Worm (Caenorhabditis elegans): ENCODE results near the gene let-413.
A peak's percentile ranks its signal among the peaks of the same experiment; 100 is the strongest.

The let-413 gene

ce11 chrV:8013901-8014388 is 36.4 kb upstream of the let-413 start, which contains the start of gene Y97E10AR.6 (continued):
- TF ChIP-seq nfya-1 (tag; optimal IDR thresholded peaks at IDR 0.05; ENCODE audit: insufficient read depth) (peak; percentile 42), nhr-11 (tag; optimal IDR thresholded peaks at IDR 0.05) (no peak)

ce11 chrV:8012032-8012431 is 34.5 kb upstream of the let-413 start, which contains the start of gene rpb-9:
rpb-9 (minus strand) TSS chrV:8012345.
- TF ChIP-seq elt-2 (tag; optimal IDR thresholded peaks at IDR 0.05) (no peak), pha-4 (tag; optimal IDR thresholded peaks at IDR 0.05) (peak; percentile 14), ama-1 (optimal IDR thresholded peaks at IDR 0.05) (peak; percentile 26), lin-15B (tag; optimal IDR thresholded peaks at IDR 0.05) (no peak)

ce11 chrV:8010846-8011245 is 33.3 kb upstream of the let-413 start, which contains the start of gene lmtr-2:
lmtr-2 (minus strand) TSS chrV:8011106.
- TF ChIP-seq mdl-1 (tag; optimal IDR thresholded peaks at IDR 0.05) (no peak), egl-27 (tag; optimal IDR thresholded peaks at IDR 0.05) (no peak), ama-1 (optimal IDR thresholded peaks at IDR 0.05) (no peak), lin-15B (tag; optimal IDR thresholded peaks at IDR 0.05) (no peak), nhr-237 (tag; optimal IDR thresholded peaks at IDR 0.05) (no peak), jun-1 (tag; optimal IDR thresholded peaks at IDR 0.05) (no peak), ceh-82 (tag; optimal IDR thresholded peaks at IDR 0.05) (no peak)

- no peak for TF ChIP-seq ceh-28 (tag; optimal IDR thresholded peaks at IDR 0.05)
- TF ChIP-seq ztf-4 (tag; optimal IDR thresholded peaks at IDR 0.05), result no peak
Observed at ce11 chrV:8010103-8010502, 32.5 kb upstream of the let-413 start, which contains the start of gene Y97E10AR.4. Y97E10AR.4 (minus strand) TSS chrV:8010233.

- TF ChIP-seq pqm-1 (tag; optimal IDR thresholded peaks at IDR 0.05) (no peak), nfya-1 (tag; optimal IDR thresholded peaks at IDR 0.05; ENCODE audit: insufficient read depth) (peak; percentile 55)
Observed at ce11 chrV:8007460-8008292, 30.1 kb upstream of the let-413 start, which contains the start of gene Y97E10AR.3. Y97E10AR.3 (minus strand) TSS chrV:8007510.

ce11 chrV:8005000-8005399 is 27.4 kb upstream of the let-413 start, which contains the start of gene Y97E10AR.8:
Y97E10AR.8 (plus strand) TSS chrV:8005300.
- no peak for TF ChIP-seq nhr-237 (tag; optimal IDR thresholded peaks at IDR 0.05)
- no peak for TF ChIP-seq nhr-76 (tag; optimal IDR thresholded peaks at IDR 0.05)
- no peak for TF ChIP-seq nhr-11 (tag; optimal IDR thresholded peaks at IDR 0.05)
- TF ChIP-seq nfya-1 (tag; optimal IDR thresholded peaks at IDR 0.05; ENCODE audit: insufficient read depth), result no peak
- TF ChIP-seq eor-1 (tag; optimal IDR thresholded peaks at IDR 0.05), result no peak
- no peak for TF ChIP-seq lin-15B (tag; optimal IDR thresholded peaks at IDR 0.05)
- no peak for TF ChIP-seq elt-3 (tag; optimal IDR thresholded peaks at IDR 0.05)
- no peak for TF ChIP-seq mdl-1 (tag; optimal IDR thresholded peaks at IDR 0.05)
- TF ChIP-seq egl-5 (tag; optimal IDR thresholded peaks at IDR 0.05), result no peak
- no peak for TF ChIP-seq mml-1 (tag; optimal IDR thresholded peaks at IDR 0.05)
- TF ChIP-seq fkh-10 (GFP tag; optimal IDR thresholded peaks at IDR 0.05), result no peak
- TF ChIP-seq aly-2 (tag; optimal IDR thresholded peaks at IDR 0.05), result no peak

- peak; percentile 46 for TF ChIP-seq elt-1 (tag; optimal IDR thresholded peaks at IDR 0.05)
- TF ChIP-seq fkh-10 (GFP tag; optimal IDR thresholded peaks at IDR 0.05), result peak; percentile 49
- TF ChIP-seq hmg-11 (tag; optimal IDR thresholded peaks at IDR 0.05), result peak; percentile 73
- no peak for TF ChIP-seq aly-2 (tag; optimal IDR thresholded peaks at IDR 0.05)
- TF ChIP-seq nhr-237 (tag; optimal IDR thresholded peaks at IDR 0.05), result no peak
- peak; percentile 88 for TF ChIP-seq pqm-1 (tag; optimal IDR thresholded peaks at IDR 0.05)
- TF ChIP-seq ceh-28 (tag; optimal IDR thresholded peaks at IDR 0.05), result no peak
- TF ChIP-seq elt-2 (tag; optimal IDR thresholded peaks at IDR 0.05), result peak; percentile 92
- peak; percentile 78 for TF ChIP-seq pha-4 (tag; optimal IDR thresholded peaks at IDR 0.05)
- peak; percentile 73 for TF ChIP-seq mdl-1 (tag; optimal IDR thresholded peaks at IDR 0.05)
- TF ChIP-seq ceh-9 (tag; optimal IDR thresholded peaks at IDR 0.05), result no peak
- TF ChIP-seq nhr-12 (tag; optimal IDR thresholded peaks at IDR 0.05), result no peak
- no peak for TF ChIP-seq ceh-82 (tag; optimal IDR thresholded peaks at IDR 0.05)
- TF ChIP-seq nhr-76 (tag; optimal IDR thresholded peaks at IDR 0.05), result no peak
- TF ChIP-seq ZK546.5 (tag; optimal IDR thresholded peaks at IDR 0.05), result no peak
- TF ChIP-seq nhr-67 (tag; optimal IDR thresholded peaks at IDR 0.05), result no peak
- peak; percentile 76 for TF ChIP-seq snpc-4 (tag; optimal IDR thresholded peaks at IDR 0.05)
- peak; percentile 86 for TF ChIP-seq fkh-2 (tag; optimal IDR thresholded peaks at IDR 0.05)
- no peak for TF ChIP-seq tbx-2 (tag; optimal IDR thresholded peaks at IDR 0.05)
- TF ChIP-seq ztf-11 (tag; optimal IDR thresholded peaks at IDR 0.05), result no peak
- TF ChIP-seq eor-1 (tag; optimal IDR thresholded peaks at IDR 0.05), result no peak
- peak; percentile 82 for TF ChIP-seq nfya-1 (tag; optimal IDR thresholded peaks at IDR 0.05; ENCODE audit: insufficient read depth)
- TF ChIP-seq egl-27 (tag; optimal IDR thresholded peaks at IDR 0.05), result no peak
- no peak for TF ChIP-seq daf-12 (tag; optimal IDR thresholded peaks at IDR 0.05)
- peak; percentile 48 for TF ChIP-seq nhr-23 (tag; optimal IDR thresholded peaks at IDR 0.05)
- TF ChIP-seq nhr-28 (tag; optimal IDR thresholded peaks at IDR 0.05), result no peak
- TF ChIP-seq sea-2 (GFP tag; optimal IDR thresholded peaks at IDR 0.05), result peak; percentile 58
Observed at ce11 chrV:8000929-8001513, 23.4 kb upstream of the let-413 start, which contains the start of gene Y97E10AR.1. Y97E10AR.1 (plus strand) TSS chrV:8001463.
